Worm (Caenorhabditis elegans) whole organism, mixed stage, embryonic: ENCODE measurements around the gene rpc-1.

ENCODE experiments used
- M03D4.4 ChIP-seq: sonication (generic microtip); optimal IDR thresholded peaks from 2 replicates; lab custom pipeline; 2017; ENCODE audit warnings: mild to moderate bottlenecking, missing genetic modification characterization, missing compliant biosample characterization
- bed-3 ChIP-seq: fragments of 200-800 bp; sonication (Bioruptor generic); optimal IDR thresholded peaks from 3 replicates; lab custom pipeline; 2018; ENCODE audit warnings: mild to moderate bottlenecking, missing genetic modification characterization, moderate library complexity, missing compliant biosample characterization
- ceh-39 ChIP-seq: fragments of 150-350 bp; optimal IDR thresholded peaks from 2 replicates; lab custom pipeline; 2014; ENCODE audit warnings: missing biosample characterization, missing genetic modification characterization
- ceh-43 ChIP-seq: fragments of 200-800 bp; sonication (Bioruptor generic); optimal IDR thresholded peaks from 2 replicates; lab custom pipeline; 2018; ENCODE audit warnings: mild to moderate bottlenecking, missing genetic modification characterization, moderate library complexity, missing compliant biosample characterization
- ceh-83 ChIP-seq: fragments of 200-800 bp; sonication (Bioruptor generic); optimal IDR thresholded peaks from 2 replicates; lab custom pipeline; 2018; ENCODE audit warnings: mild to moderate bottlenecking, missing genetic modification characterization, missing compliant biosample characterization
- ces-1 ChIP-seq: fragments of 150-350 bp; optimal IDR thresholded peaks from 2 replicates; lab custom pipeline; 2014; ENCODE audit warnings: missing biosample characterization, missing genetic modification reagents, missing genetic modification characterization
- drap-1 ChIP-seq: fragments of 200-800 bp; sonication (Bioruptor generic); optimal IDR thresholded peaks from 3 replicates; lab custom pipeline; 2018; ENCODE audit warnings: mild to moderate bottlenecking, missing genetic modification characterization, missing compliant biosample characterization
- elt-3 ChIP-seq: fragments of 150-350 bp; optimal IDR thresholded peaks from 2 replicates; lab custom pipeline; 2014; ENCODE audit warnings: missing biosample characterization, missing genetic modification characterization
- flh-1 ChIP-seq: fragments of 200-800 bp; sonication (Bioruptor generic); optimal IDR thresholded peaks from 2 replicates; lab custom pipeline; 2018; ENCODE audit warnings: mild to moderate bottlenecking, missing genetic modification characterization, moderate library complexity, missing compliant biosample characterization
- ham-2 ChIP-seq: fragments of 200-800 bp; sonication (Bioruptor generic); optimal IDR thresholded peaks from 2 replicates; lab custom pipeline; 2018; ENCODE audit warnings: mild to moderate bottlenecking, missing genetic modification characterization, missing compliant biosample characterization
- hlh-1 ChIP-seq: fragments of 150-350 bp; optimal IDR thresholded peaks from 2 replicates; lab custom pipeline; 2014; ENCODE audit warnings: missing biosample characterization, missing genetic modification reagents, missing genetic modification characterization
- lin-13 ChIP-seq: fragments of 150-350 bp; optimal IDR thresholded peaks from 2 replicates; lab custom pipeline; 2014; ENCODE audit warnings: missing biosample characterization, missing genetic modification characterization
- lin-32 ChIP-seq: fragments of 200-800 bp; sonication (Bioruptor generic); optimal IDR thresholded peaks from 2 replicates; lab custom pipeline; 2018; ENCODE audit warnings: mild to moderate bottlenecking, missing genetic modification characterization, missing compliant biosample characterization
- lsy-2 ChIP-seq: fragments of 150-350 bp; optimal IDR thresholded peaks from 2 replicates; lab custom pipeline; 2014; ENCODE audit warnings: missing biosample characterization, missing genetic modification characterization
- mab-5 ChIP-seq: fragments of 150-350 bp; optimal IDR thresholded peaks from 2 replicates; lab custom pipeline; 2014; ENCODE audit warnings: missing biosample characterization, missing genetic modification characterization
- mep-1 ChIP-seq: fragments of 150-350 bp; optimal IDR thresholded peaks from 2 replicates; lab custom pipeline; 2017; ENCODE audit warnings: missing biosample characterization, missing genetic modification reagents, missing genetic modification characterization, inconsistent platforms
- mls-2 ChIP-seq: sonication (generic microtip); optimal IDR thresholded peaks from 2 replicates; lab custom pipeline; 2016; ENCODE audit warnings: mild to moderate bottlenecking, missing genetic modification characterization, moderate library complexity, missing compliant biosample characterization
- nhr-12 ChIP-seq: fragments of 150-350 bp; optimal IDR thresholded peaks from 2 replicates; lab custom pipeline; 2014; ENCODE audit warnings: missing biosample characterization, missing genetic modification characterization
- nhr-237 ChIP-seq: fragments of 150-350 bp; optimal IDR thresholded peaks from 2 replicates; lab custom pipeline; 2014; ENCODE audit warnings: missing biosample characterization, missing genetic modification characterization
- nhr-28 ChIP-seq: fragments of 150-350 bp; optimal IDR thresholded peaks from 2 replicates; lab custom pipeline; 2014; ENCODE audit warnings: missing biosample characterization, missing genetic modification characterization
- nhr-76 ChIP-seq: sonication (generic microtip); optimal IDR thresholded peaks from 2 replicates; lab custom pipeline; 2017; ENCODE audit warnings: missing biosample characterization, missing genetic modification characterization
- pha-4 ChIP-seq: fragments of 150-350 bp; optimal IDR thresholded peaks from 2 replicates; lab custom pipeline; 2018; ENCODE audit warnings: missing biosample characterization, missing genetic modification reagents, missing genetic modification characterization
- sem-2 ChIP-seq: fragments of 200-800 bp; sonication (Bioruptor generic); optimal IDR thresholded peaks from 2 replicates; lab custom pipeline; 2018; ENCODE audit warnings: mild to moderate bottlenecking, missing genetic modification characterization, missing compliant biosample characterization
- snpc-4 ChIP-seq: fragments of 150-350 bp; optimal IDR thresholded peaks from 2 replicates; lab custom pipeline; 2014; ENCODE audit warnings: missing biosample characterization, missing genetic modification characterization
- tbx-8 ChIP-seq: fragments of 200-800 bp; sonication (Bioruptor generic); optimal IDR thresholded peaks from 2 replicates; lab custom pipeline; 2018; ENCODE audit warnings: mild to moderate bottlenecking, missing genetic modification characterization, moderate library complexity, missing compliant biosample characterization
- unc-120 ChIP-seq: sonication (generic microtip); optimal IDR thresholded peaks from 2 replicates; lab custom pipeline; 2017; ENCODE audit warnings: missing genetic modification characterization, missing compliant biosample characterization; ENCODE audit not compliant: poor library complexity, severe bottlenecking
- unc-62 ChIP-seq: fragments of 150-350 bp; optimal IDR thresholded peaks from 2 replicates; lab custom pipeline; 2014; ENCODE audit warnings: missing biosample characterization, missing genetic modification reagents, missing genetic modification characterization
- zip-8 ChIP-seq: fragments of 150-350 bp; optimal IDR thresholded peaks from 2 replicates; lab custom pipeline; 2014; ENCODE audit warnings: missing biosample characterization, missing genetic modification characterization
- ztf-11 ChIP-seq: fragments of 150-350 bp; optimal IDR thresholded peaks from 2 replicates; lab custom pipeline; 2014; ENCODE audit warnings: missing biosample characterization, missing genetic modification characterization

Gene rpc-1

ce11 chrIV:7149020-7149601 lies 16.4 kb downstream of the rpc-1 start, which contains the start of gene C34D4.4:
TSS of gene C34D4.4 (plus strand) at chrIV:7149361.
- TF ChIP-seq ztf-11 (tag; lab: Kevin White, UChicago) (no peak), mls-2 (tag; lab: Kevin White, UChicago) (no peak), lsy-2 (tag; lab: Kevin White, UChicago) (peak; percentile 94), lin-13 (tag; lab: Kevin White, UChicago) (peak; percentile 8)

DNA sequence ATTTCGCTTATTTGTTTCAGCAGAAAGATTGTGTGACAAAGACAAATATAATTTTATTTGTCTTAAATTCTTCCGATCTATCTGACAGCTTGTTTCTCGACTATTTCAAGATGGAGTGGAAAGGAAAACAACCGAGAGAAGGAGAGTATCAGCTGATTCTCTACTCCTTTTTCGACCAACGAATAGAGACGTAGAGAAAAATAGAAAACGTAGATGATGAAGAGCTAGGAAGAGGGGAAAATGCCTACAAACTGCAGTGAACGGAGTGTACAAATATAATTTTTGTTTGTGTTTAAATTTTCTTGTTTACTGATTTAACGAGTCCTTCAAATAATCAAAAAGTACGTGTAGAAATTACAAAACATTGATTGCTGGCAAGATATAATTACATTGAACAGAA lies 17.8 kb downstream of the rpc-1 start:
- no peak for TF ChIP-seq mls-2 (tag; lab: Kevin White, UChicago)
- peak; percentile 21 for TF ChIP-seq ces-1 (GFP tag; lab: Kevin White, UChicago)

- TF ChIP-seq flh-1 (GFP tag; lab: Kevin White, UChicago) (no peak), drap-1 (GFP tag; lab: Kevin White, UChicago) (no peak), sem-2 (no peak), bed-3 (GFP tag; lab: Kevin White, UChicago) (no peak), pha-4 (tag; lab: Kevin White, UChicago) (no peak), mab-5 (tag; lab: Kevin White, UChicago) (no peak), lin-13 (tag; lab: Kevin White, UChicago) (no peak), ham-2 (GFP tag; lab: Kevin White, UChicago) (no peak), tbx-8 (GFP tag; lab: Kevin White, UChicago) (no peak), ztf-11 (tag; lab: Kevin White, UChicago) (no peak), hlh-1 (tag; lab: Kevin White, UChicago) (no peak), ceh-39 (tag; lab: Kevin White, UChicago) (no peak), zip-8 (tag; lab: Kevin White, UChicago) (no peak), nhr-237 (tag; lab: Kevin White, UChicago) (no peak), mls-2 (tag; lab: Kevin White, UChicago) (no peak), snpc-4 (tag; lab: Kevin White, UChicago) (no peak), ceh-83 (GFP tag; lab: Kevin White, UChicago) (no peak), nhr-12 (no peak), mep-1 (tag; lab: Kevin White, UChicago) (no peak), unc-62 (GFP tag; lab: Kevin White, UChicago) (no peak)
Observed at ce11 chrIV:7144670-7145257, 20.8 kb downstream of the rpc-1 start, which contains the start of gene hecd-1. TSS of gene hecd-1 (minus strand) at chrIV:7144720.

ce11 chrIV:7139143-7139542 lies 26.4 kb downstream of the rpc-1 start:
- no peak for TF ChIP-seq unc-62 (GFP tag; lab: Kevin White, UChicago)
- TF ChIP-seq M03D4.4 (tag; lab: Kevin White, UChicago): no peak
- no peak for TF ChIP-seq hlh-1 (tag; lab: Kevin White, UChicago)
- TF ChIP-seq nhr-237 (tag; lab: Kevin White, UChicago): no peak
- no peak for TF ChIP-seq ceh-39 (tag; lab: Kevin White, UChicago)
- no peak for TF ChIP-seq drap-1 (GFP tag; lab: Kevin White, UChicago)
- no peak for TF ChIP-seq tbx-8 (GFP tag; lab: Kevin White, UChicago)
- no peak for TF ChIP-seq nhr-12
- no peak for TF ChIP-seq ham-2 (GFP tag; lab: Kevin White, UChicago)
- no peak for TF ChIP-seq lin-32 (GFP tag; lab: Kevin White, UChicago)
- TF ChIP-seq flh-1 (GFP tag; lab: Kevin White, UChicago): no peak
- TF ChIP-seq unc-120 (tag; lab: Kevin White, UChicago): no peak
- no peak for TF ChIP-seq snpc-4 (tag; lab: Kevin White, UChicago)
- TF ChIP-seq nhr-76 (tag; lab: Kevin White, UChicago): no peak
- TF ChIP-seq nhr-28 (tag; lab: Kevin White, UChicago): no peak
- no peak for TF ChIP-seq mep-1 (tag; lab: Kevin White, UChicago)

DNA sequence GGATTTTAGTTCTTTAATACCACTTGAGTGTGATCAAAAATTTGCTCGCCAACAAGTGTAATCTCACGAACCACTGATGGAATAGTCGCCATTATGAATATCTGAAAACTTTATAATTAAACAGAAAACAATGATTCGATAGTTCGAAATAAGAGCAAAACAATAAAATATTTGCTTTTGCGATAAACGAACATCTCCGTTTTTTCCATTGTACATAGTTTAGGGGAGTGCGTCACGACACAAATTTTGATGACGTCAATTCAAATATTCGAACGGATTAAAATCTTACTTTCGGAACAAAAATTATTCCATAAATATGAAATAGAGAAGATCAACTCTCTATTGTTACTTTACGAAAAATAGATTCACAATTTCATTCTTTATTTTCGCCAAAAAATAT lies 31.6 kb downstream of the rpc-1 start, which contains the start of gene mutd-1:
TSS of gene mutd-1 (minus strand) at position 101 of the 400 bp plus-strand sequence.
- no peak for TF ChIP-seq ztf-11 (tag; lab: Kevin White, UChicago)
- no peak for TF ChIP-seq snpc-4 (tag; lab: Kevin White, UChicago)
- no peak for TF ChIP-seq elt-3 (tag; lab: Kevin White, UChicago)
- TF ChIP-seq lsy-2 (tag; lab: Kevin White, UChicago): no peak
- TF ChIP-seq lin-32 (GFP tag; lab: Kevin White, UChicago): no peak
- TF ChIP-seq pha-4 (tag; lab: Kevin White, UChicago): no peak
- no peak for TF ChIP-seq ceh-39 (tag; lab: Kevin White, UChicago)
- no peak for TF ChIP-seq tbx-8 (GFP tag; lab: Kevin White, UChicago)
- no peak for TF ChIP-seq ceh-43 (GFP tag; lab: Kevin White, UChicago)
- no peak for TF ChIP-seq lin-13 (tag; lab: Kevin White, UChicago)
- TF ChIP-seq mls-2 (tag; lab: Kevin White, UChicago): no peak
- no peak for TF ChIP-seq nhr-28 (tag; lab: Kevin White, UChicago)
- no peak for TF ChIP-seq ceh-83 (GFP tag; lab: Kevin White, UChicago)
- TF ChIP-seq flh-1 (GFP tag; lab: Kevin White, UChicago): no peak
